Worm (Caenorhabditis elegans): ENCODE measurements around the gene smf-1.

DNA sequence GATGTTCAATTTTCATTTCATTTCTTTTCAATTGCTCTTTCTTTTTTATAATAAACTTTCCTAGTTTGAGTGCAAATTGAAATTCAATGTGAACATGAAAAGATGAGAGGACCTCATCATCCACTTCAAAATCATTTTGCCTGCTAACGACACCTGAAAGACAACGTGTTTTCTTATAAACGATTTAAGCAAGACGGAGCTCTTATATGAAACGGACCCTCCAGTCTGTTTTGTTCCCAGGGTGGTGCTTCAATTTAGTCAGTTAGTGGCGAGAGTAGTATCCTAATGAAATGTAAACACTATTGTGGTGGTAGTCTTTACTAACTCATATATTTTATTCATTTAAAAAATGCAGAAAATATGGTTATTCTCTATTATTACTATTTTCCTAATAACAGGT lies 13.6 kb downstream of the smf-1 start, which contains the start of gene acr-3:
- TF ChIP-seq unc-130 (GFP tag; optimal IDR thresholded peaks at IDR 0.05) (no peak), egl-27 (tag; optimal IDR thresholded peaks at IDR 0.05) (no peak), fkh-10 (GFP tag; optimal IDR thresholded peaks at IDR 0.05) (no peak), dve-1 (tag; optimal IDR thresholded peaks at IDR 0.05; ENCODE audit: insufficient read depth) (no peak), lir-3 (tag; optimal IDR thresholded peaks at IDR 0.05) (no peak), fos-1 (tag; optimal IDR thresholded peaks at IDR 0.05) (no peak), nhr-41 (GFP tag; IDR thresholded peaks at IDR 0.05) (no peak), ama-1 (optimal IDR thresholded peaks at IDR 0.05) (no peak), nhr-76 (tag; optimal IDR thresholded peaks at IDR 0.05) (no peak), nhr-237 (tag; optimal IDR thresholded peaks at IDR 0.05) (no peak)

Measured in whole organism, L4 larva.